Worm (Caenorhabditis elegans) whole organism, L4 larva: ENCODE results near the gene hnd-1.

Experiments used
- arid-1 ChIP-seq: fragments of 200-800 bp; sonication (Bioruptor generic); conservative IDR thresholded peaks from 2 replicates; pipeline ENCODE4 v1.3.6; 2022; ENCODE audit warnings: missing genetic modification reagents, missing genetic modification characterization, missing compliant biosample characterization
- daf-12 ChIP-seq: fragments of 150-350 bp; optimal IDR thresholded peaks from 2 replicates; lab custom pipeline; 2014; ENCODE audit warnings: missing biosample characterization, missing genetic modification reagents, missing genetic modification characterization
- hlh-11 ChIP-seq: fragments of 200-800 bp; sonication (Bioruptor generic); optimal IDR thresholded peaks from 2 replicates; lab custom pipeline; 2018; ENCODE audit warnings: mild to moderate bottlenecking, missing genetic modification characterization, missing compliant biosample characterization
- mdl-1 ChIP-seq, 2 experiments: fragments of 150-350 bp in 1 of 2; sonication (generic microtip) in 1 of 2; optimal IDR thresholded peaks; 2 replicates each; lab custom pipeline; 2014 to 2017; ENCODE audit warnings: missing biosample characterization in 2 of 2, missing genetic modification characterization in 2 of 2
- mep-1 ChIP-seq: fragments of 150-350 bp; sonication (generic microtip); optimal IDR thresholded peaks from 3 replicates; lab custom pipeline; 2014; ENCODE audit warnings: missing biosample characterization, missing genetic modification characterization
- nhr-102 ChIP-seq: sonication (generic microtip); optimal IDR thresholded peaks from 2 replicates; lab custom pipeline; 2016; ENCODE audit warnings: mild to moderate bottlenecking, missing genetic modification characterization, moderate library complexity, missing compliant biosample characterization
- nhr-237 ChIP-seq: sonication (generic microtip); optimal IDR thresholded peaks from 2 replicates; lab custom pipeline; 2017; ENCODE audit warnings: missing biosample characterization, missing genetic modification characterization
- nhr-28 ChIP-seq: fragments of 150-350 bp; optimal IDR thresholded peaks from 2 replicates; lab custom pipeline; 2014; ENCODE audit warnings: missing biosample characterization, missing genetic modification characterization
- pqm-1 ChIP-seq: sonication (generic microtip); optimal IDR thresholded peaks from 2 replicates; lab custom pipeline; 2017; ENCODE audit warnings: missing biosample characterization, missing genetic modification characterization
- skn-1 ChIP-seq: fragments of 150-350 bp; optimal IDR thresholded peaks from 2 replicates; lab custom pipeline; 2014; ENCODE audit warnings: missing biosample characterization, missing genetic modification characterization
- spr-3 ChIP-seq: fragments of 200-800 bp; sonication (Bioruptor generic); optimal IDR thresholded peaks from 2 replicates; lab custom pipeline; 2018; ENCODE audit warnings: mild to moderate bottlenecking, missing genetic modification characterization, missing compliant biosample characterization

DNA sequence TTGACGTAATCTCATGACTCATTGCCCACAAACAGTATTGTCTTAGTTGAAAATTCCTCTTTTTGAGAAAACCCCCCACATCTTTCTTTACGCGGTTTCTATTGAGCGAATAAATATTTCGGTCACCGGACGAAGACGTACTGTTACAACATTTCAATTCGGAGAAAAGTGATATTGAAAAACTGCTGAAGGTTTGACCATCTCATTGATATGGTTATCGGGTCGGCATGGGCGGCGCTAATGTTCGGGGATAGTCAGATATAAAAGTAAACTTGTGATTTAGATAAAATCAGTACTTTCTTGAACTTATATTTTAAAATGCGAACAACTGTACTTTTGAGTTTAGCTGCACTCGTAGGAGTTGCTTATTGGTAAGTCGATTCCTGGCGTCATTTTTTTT, 37.2 kb upstream of the hnd-1 start, which contains the start of gene T04F8.8:
- TF ChIP-seq skn-1 (tag; lab: Kevin White, UChicago), result no peak
- TF ChIP-seq nhr-28 (tag; lab: Kevin White, UChicago), result no peak
- no peak for TF ChIP-seq hlh-11 (tag; lab: Kevin White, UChicago)
- no peak for TF ChIP-seq spr-3 (GFP tag; lab: Kevin White, UChicago)
- TF ChIP-seq nhr-237, result no peak
- no peak for TF ChIP-seq pqm-1
- TF ChIP-seq mep-1 (tag; lab: Kevin White, UChicago), result no peak
- no peak for TF ChIP-seq arid-1 (GFP tag; lab: Robert Waterston, UW)
- no peak for TF ChIP-seq nhr-102
- TF ChIP-seq mdl-1 (tag; optimal IDR thresholded peaks at IDR 0.05; lab: Kevin White, UChicago), result no peak
- TF ChIP-seq daf-12 (tag; lab: Kevin White, UChicago), result no peak
